Worm (Caenorhabditis elegans): Measurements from ENCODE around the gene str-178.

- TF ChIP-seq hlh-12 (tag; optimal IDR thresholded peaks at IDR 0.05) (no peak), snpc-4 (GFP tag; optimal IDR thresholded peaks at IDR 0.05) (no peak), snpc-4 (tag; optimal IDR thresholded peaks at IDR 0.05) (no peak), madf-10 (tag; optimal IDR thresholded peaks at IDR 0.05) (no peak)
Observed at ce11 chrV:12714120-12714519, 2.2 kb downstream of the str-178 start, which contains the start of gene R11D1.4.

All from whole organism, young adult.